Fruit fly (Drosophila melanogaster) whole organism, embryonic: ENCODE measurements around the gene CG10761.

Source experiments
- CG10431 ChIP-seq: fragments of 200-800 bp; sonication (Bioruptor generic); optimal IDR thresholded peaks from 3 replicates; lab custom pipeline; 2018; ENCODE audit warnings: missing biosample characterization, mild to moderate bottlenecking, missing genetic modification characterization
- CG11723 ChIP-seq: fragments of 200-800 bp; sonication (Bioruptor generic); optimal IDR thresholded peaks from 2 replicates; lab custom pipeline; 2017; ENCODE audit warnings: missing biosample characterization, mild to moderate bottlenecking, missing genetic modification characterization
- Deaf1 ChIP-seq: fragments of 200-800 bp; optimal IDR thresholded peaks from 3 replicates; lab custom pipeline; 2019; ENCODE audit warnings: missing biosample characterization, mild to moderate bottlenecking, missing genetic modification characterization, moderate library complexity
- exex ChIP-seq: fragments of 200-800 bp; sonication (Bioruptor generic); optimal IDR thresholded peaks from 4 replicates; lab custom pipeline; 2018; ENCODE audit warnings: missing biosample characterization, mild to moderate bottlenecking, missing genetic modification characterization, moderate library complexity

dm6 chrX:8152718-8153117 lies 9.9 kb downstream of the CG10761 start, which contains the start of gene CG18262:
- TF ChIP-seq Deaf1 (tag; lab: Kevin White, UChicago), result no peak
- TF ChIP-seq CG11723, result no peak
- TF ChIP-seq exex (tag; lab: Kevin White, UChicago), result no peak
- no peak for TF ChIP-seq CG10431 (GFP tag; lab: Kevin White, UChicago)
